Fruit fly (Drosophila melanogaster) whole organism, pupa: ENCODE measurements around the gene prg.

Experiments
- CG10348 ChIP-seq: fragments of 200-800 bp; sonication (Bioruptor generic); IDR thresholded peaks from 2 replicates; pipeline ENCODE4 v1.3.6; 2022; ENCODE audit warnings: missing biosample characterization, missing genetic modification characterization
- CG14655 ChIP-seq: fragments of 200-800 bp; sonication (Bioruptor generic); optimal IDR thresholded peaks from 3 replicates; lab custom pipeline; 2017; ENCODE audit warnings: mild to moderate bottlenecking, missing biosample characterization, missing genetic modification reagents, missing genetic modification characterization
- CG15710 ChIP-seq: fragments of 200-800 bp; sonication (Bioruptor generic); optimal IDR thresholded peaks from 2 replicates; lab custom pipeline; 2018; ENCODE audit warnings: missing biosample characterization, mild to moderate bottlenecking, missing genetic modification characterization, moderate library complexity
- CG17806 ChIP-seq: fragments of 200-800 bp; sonication (Bioruptor generic); optimal IDR thresholded peaks from 2 replicates; lab custom pipeline; 2018; ENCODE audit warnings: missing biosample characterization, mild to moderate bottlenecking, missing genetic modification characterization, moderate library complexity
- CG34367 ChIP-seq: fragments of 200-800 bp; sonication (Bioruptor generic); optimal IDR thresholded peaks from 2 replicates; lab custom pipeline; 2018; ENCODE audit warnings: missing biosample characterization, mild to moderate bottlenecking, missing genetic modification characterization
- CG4496 ChIP-seq: fragments of 200-800 bp; sonication (Bioruptor generic); IDR thresholded peaks from 3 replicates; pipeline ENCODE4 v1.3.6; 2022; ENCODE audit warnings: missing biosample characterization, missing genetic modification characterization
- CG8301 ChIP-seq: fragments of 200-800 bp; sonication (Bioruptor generic); optimal IDR thresholded peaks from 2 replicates; lab custom pipeline; 2018; ENCODE audit warnings: missing biosample characterization, mild to moderate bottlenecking, missing genetic modification characterization
- CG9948 ChIP-seq: fragments of 200-800 bp; sonication (Bioruptor generic); optimal IDR thresholded peaks from 2 replicates; lab custom pipeline; 2018; ENCODE audit warnings: missing biosample characterization, mild to moderate bottlenecking, missing genetic modification characterization, moderate library complexity
- EcR ChIP-seq: fragments of 200-800 bp; sonication (Bioruptor generic); optimal IDR thresholded peaks from 3 replicates; lab custom pipeline; 2019; ENCODE audit warnings: missing biosample characterization, missing genetic modification characterization, mild to moderate bottlenecking, moderate library complexity, missing genetic modification reagents
- Ets98B ChIP-seq: fragments of 200-800 bp; sonication (Bioruptor generic); IDR thresholded peaks from 2 replicates; pipeline ENCODE4 v1.3.6; 2022; ENCODE audit warnings: missing biosample characterization, missing genetic modification characterization
- Pif1A ChIP-seq: fragments of 200-800 bp; sonication (Bioruptor generic); optimal IDR thresholded peaks from 3 replicates; lab custom pipeline; 2016; ENCODE audit warnings: missing biosample characterization, missing genetic modification characterization
- Pif1B ChIP-seq: fragments of 200-800 bp; sonication (Bioruptor generic); optimal IDR thresholded peaks from 3 replicates; lab custom pipeline; 2016; ENCODE audit warnings: missing biosample characterization, missing genetic modification characterization
- fd96Ca ChIP-seq: fragments of 200-800 bp; sonication (Bioruptor generic); IDR thresholded peaks from 3 replicates; pipeline ENCODE4 v1.3.6; 2022; ENCODE audit warnings: missing biosample characterization, missing genetic modification characterization
- rn ChIP-seq: fragments of 200-800 bp; sonication (Bioruptor generic); IDR thresholded peaks from 2 replicates; pipeline ENCODE4 v1.3.6; 2022; ENCODE audit warnings: missing biosample characterization, missing genetic modification characterization

- no peak for TF ChIP-seq EcR (GFP tag; lab: Kevin White, UChicago)
- TF ChIP-seq CG8301 (tag; lab: Kevin White, UChicago) = no peak
- TF ChIP-seq CG9948 (tag; lab: Kevin White, UChicago) = no peak
- no peak for TF ChIP-seq Pif1A (GFP tag; lab: Kevin White, UChicago)
- no peak for TF ChIP-seq CG14655 (GFP tag; lab: Kevin White, UChicago)
- TF ChIP-seq CG15710 (tag; lab: Kevin White, UChicago) = no peak
- TF ChIP-seq CG17806 = no peak
- TF ChIP-seq Ets98B (GFP tag; lab: Robert Waterston, UW) = no peak
- TF ChIP-seq CG4496 = no peak
- TF ChIP-seq CG10348 (GFP tag; lab: Robert Waterston, UW) = no peak
- TF ChIP-seq CG34367 = no peak
- no peak for TF ChIP-seq Pif1B (GFP tag; lab: Kevin White, UChicago)
- no peak for TF ChIP-seq rn (GFP tag; lab: Robert Waterston, UW)
- no peak for TF ChIP-seq fd96Ca (GFP tag; lab: Robert Waterston, UW)
Observed at dm6 chr2L:8451497-8451896, 12.8 kb upstream of the prg start.
